Fruit fly (Drosophila melanogaster) whole organism, embryonic: ENCODE results near the gene CG3632.

Experiments used
- Adf1 ChIP-seq: fragments of 200-800 bp; sonication (Bioruptor generic); IDR thresholded peaks from 2 replicates; pipeline ENCODE4 v1.3.6; 2022; ENCODE audit warnings: missing biosample characterization, missing genetic modification characterization
- Atf-2 ChIP-seq: fragments of 200-800 bp; sonication (Bioruptor generic); optimal IDR thresholded peaks from 2 replicates; lab custom pipeline; 2016; ENCODE audit warnings: missing biosample characterization, missing genetic modification characterization
- Bgb ChIP-seq: fragments of 200-800 bp; sonication (Bioruptor generic); IDR thresholded peaks from 2 replicates; pipeline ENCODE4 v1.3.6; 2022; ENCODE audit warnings: missing biosample characterization, missing genetic modification characterization; ENCODE audit not compliant: partially characterized antibody
- CG11696 ChIP-seq: fragments of 200-800 bp; sonication (Bioruptor generic); IDR thresholded peaks from 2 replicates; pipeline ENCODE4 v1.3.6; 2022; ENCODE audit warnings: missing biosample characterization, missing genetic modification characterization
- CG12104 ChIP-seq: fragments of 200-800 bp; sonication (Bioruptor generic); optimal IDR thresholded peaks from 3 replicates; lab custom pipeline; 2016; ENCODE audit warnings: missing biosample characterization, missing genetic modification characterization
- CG12659 ChIP-seq: fragments of 200-800 bp; sonication (Bioruptor generic); optimal IDR thresholded peaks from 3 replicates; lab custom pipeline; 2017; ENCODE audit warnings: mild to moderate bottlenecking, missing biosample characterization, missing genetic modification reagents, missing genetic modification characterization
- CG13894 ChIP-seq: fragments of 200-800 bp; sonication (Bioruptor generic); optimal IDR thresholded peaks from 3 replicates; lab custom pipeline; 2018; ENCODE audit warnings: missing biosample characterization, mild to moderate bottlenecking, missing genetic modification characterization, moderate library complexity
- CG14441 ChIP-seq: fragments of 200-800 bp; sonication (Bioruptor generic); IDR thresholded peaks from 2 replicates; pipeline ENCODE4 v1.3.6; 2022; ENCODE audit warnings: missing biosample characterization, missing genetic modification characterization
- CG17802 ChIP-seq: fragments of 200-800 bp; sonication (Bioruptor generic); optimal IDR thresholded peaks from 2 replicates; lab custom pipeline; 2018; ENCODE audit warnings: missing biosample characterization, mild to moderate bottlenecking, missing genetic modification characterization, moderate library complexity
- CG30403 ChIP-seq: fragments of 200-800 bp; sonication (Bioruptor generic); optimal IDR thresholded peaks from 3 replicates; lab custom pipeline; 2016; ENCODE audit warnings: missing biosample characterization, missing genetic modification characterization
- CG33213 ChIP-seq: fragments of 200-800 bp; sonication (Bioruptor generic); optimal IDR thresholded peaks from 3 replicates; lab custom pipeline; 2016; ENCODE audit warnings: missing biosample characterization, missing genetic modification characterization
- CG5245 ChIP-seq: fragments of 200-800 bp; sonication (Bioruptor generic); optimal IDR thresholded peaks from 3 replicates; lab custom pipeline; 2016; ENCODE audit warnings: missing biosample characterization, missing genetic modification characterization
- CG6689 ChIP-seq: fragments of 200-800 bp; sonication (Bioruptor generic); IDR thresholded peaks from 2 replicates; pipeline ENCODE4 v1.3.6; 2022; ENCODE audit warnings: missing biosample characterization, missing genetic modification characterization
- CG6854 ChIP-seq: fragments of 200-800 bp; sonication (Bioruptor generic); optimal IDR thresholded peaks from 3 replicates; lab custom pipeline; 2017; ENCODE audit warnings: missing biosample characterization, mild to moderate bottlenecking, missing genetic modification characterization
- CG7745 ChIP-seq: fragments of 200-800 bp; sonication (Bioruptor generic); optimal IDR thresholded peaks from 2 replicates; lab custom pipeline; 2018; ENCODE audit warnings: missing biosample characterization, mild to moderate bottlenecking, missing genetic modification characterization, moderate library complexity
- CG7786 ChIP-seq: fragments of 200-800 bp; sonication (Bioruptor generic); optimal IDR thresholded peaks from 2 replicates; lab custom pipeline; 2016; ENCODE audit warnings: missing biosample characterization, missing genetic modification characterization
- CG8924 ChIP-seq: fragments of 200-800 bp; optimal IDR thresholded peaks from 3 replicates; lab custom pipeline; 2019; ENCODE audit warnings: missing biosample characterization, mild to moderate bottlenecking, missing genetic modification characterization, moderate library complexity
- CG9797 ChIP-seq: fragments of 200-800 bp; sonication (Bioruptor generic); optimal IDR thresholded peaks from 3 replicates; lab custom pipeline; 2018; ENCODE audit warnings: missing biosample characterization, mild to moderate bottlenecking, missing genetic modification characterization
- Doc3 ChIP-seq: fragments of 200-800 bp; sonication (Bioruptor generic); IDR thresholded peaks from 3 replicates; pipeline ENCODE4 v1.3.6; 2022; ENCODE audit warnings: missing biosample characterization, missing genetic modification characterization; ENCODE audit not compliant: partially characterized antibody
- GATAe ChIP-seq: fragments of 200-800 bp; sonication (Bioruptor generic); conservative IDR thresholded peaks from 2 replicates; pipeline ENCODE4 v1.3.6; 2022; ENCODE audit warnings: missing biosample characterization, missing genetic modification characterization
- HLH4C ChIP-seq: fragments of 200-800 bp; sonication (Bioruptor generic); IDR thresholded peaks from 3 replicates; pipeline ENCODE4 v1.3.6; 2022; ENCODE audit warnings: missing biosample characterization, missing genetic modification characterization; ENCODE audit not compliant: partially characterized antibody
- Hey ChIP-seq: fragments of 200-800 bp; sonication (Bioruptor generic); optimal IDR thresholded peaks from 3 replicates; lab custom pipeline; 2018; ENCODE audit warnings: missing biosample characterization, mild to moderate bottlenecking, missing genetic modification characterization
- Mad ChIP-seq: fragments of 200-800 bp; sonication (Bioruptor generic); optimal IDR thresholded peaks from 2 replicates; lab custom pipeline; 2016; ENCODE audit warnings: missing biosample characterization, missing genetic modification characterization
- Nf-YC ChIP-seq: fragments of 200-800 bp; optimal IDR thresholded peaks from 3 replicates; lab custom pipeline; 2019; ENCODE audit warnings: missing biosample characterization, mild to moderate bottlenecking, missing genetic modification characterization, moderate library complexity
- Oaz ChIP-seq: fragments of 200-800 bp; sonication (Bioruptor generic); IDR thresholded peaks from 2 replicates; pipeline ENCODE4 v1.3.6; 2022; ENCODE audit warnings: missing biosample characterization, missing genetic modification characterization
- Ptx1 ChIP-seq: fragments of 200-800 bp; sonication (Bioruptor generic); IDR thresholded peaks from 2 replicates; pipeline ENCODE4 v1.3.6; 2022; ENCODE audit warnings: missing biosample characterization, missing genetic modification characterization
- Ravus ChIP-seq: fragments of 200-800 bp; sonication (Bioruptor generic); IDR thresholded peaks from 2 replicates; pipeline ENCODE4 v1.3.6; 2022; ENCODE audit warnings: missing biosample characterization, missing genetic modification characterization
- Ssrp ChIP-seq: fragments of 200-800 bp; sonication (Bioruptor generic); optimal IDR thresholded peaks from 2 replicates; lab custom pipeline; 2018; ENCODE audit warnings: missing biosample characterization, mild to moderate bottlenecking, missing genetic modification characterization, moderate library complexity
- TFAM ChIP-seq: fragments of 200-800 bp; sonication (Bioruptor generic); optimal IDR thresholded peaks from 2 replicates; lab custom pipeline; 2017; ENCODE audit warnings: missing biosample characterization, missing genetic modification characterization, inconsistent platforms
- Taf1 ChIP-seq: fragments of 200-800 bp; sonication (Bioruptor generic); IDR thresholded peaks from 2 replicates; pipeline ENCODE4 v1.3.6; 2022; ENCODE audit warnings: missing biosample characterization, missing genetic modification characterization
- amos ChIP-seq: fragments of 200-800 bp; sonication (Bioruptor generic); IDR thresholded peaks from 2 replicates; pipeline ENCODE4 v1.3.6; 2022; ENCODE audit warnings: missing biosample characterization, missing genetic modification characterization; ENCODE audit not compliant: partially characterized antibody
- ase ChIP-seq: fragments of 200-800 bp; sonication (Bioruptor generic); IDR thresholded peaks from 3 replicates; pipeline ENCODE4 v1.3.6; 2022; ENCODE audit warnings: missing biosample characterization, missing genetic modification characterization
- az2 ChIP-seq: fragments of 200-800 bp; sonication (Bioruptor generic); optimal IDR thresholded peaks from 3 replicates; lab custom pipeline; 2016; ENCODE audit warnings: missing biosample characterization, missing genetic modification characterization
- bowl ChIP-seq: fragments of 200-800 bp; sonication (Bioruptor generic); IDR thresholded peaks from 2 replicates; pipeline ENCODE4 v1.3.6; 2022; ENCODE audit warnings: missing biosample characterization, missing genetic modification characterization
- bsh ChIP-seq, 2 experiments: fragments of 200-800 bp; sonication (Bioruptor generic); optimal IDR thresholded peaks; 2 replicates each; lab custom pipeline; 2017 to 2018; ENCODE audit warnings: mild to moderate bottlenecking in 2 of 2, missing biosample characterization in 2 of 2, missing genetic modification characterization in 2 of 2, moderate library complexity in 1 of 2
- chif ChIP-seq, 2 experiments: fragments of 200-800 bp; sonication (Bioruptor generic); optimal IDR thresholded peaks; 3 replicates each; lab custom pipeline; 2016; ENCODE audit warnings: missing biosample characterization in 2 of 2, missing genetic modification characterization in 2 of 2
- da ChIP-seq: fragments of 200-800 bp; sonication (Bioruptor generic); optimal IDR thresholded peaks from 2 replicates; lab custom pipeline; 2016; ENCODE audit warnings: missing biosample characterization, missing genetic modification characterization
- danr ChIP-seq: fragments of 200-800 bp; sonication (Bioruptor generic); IDR thresholded peaks from 2 replicates; pipeline ENCODE4 v1.3.6; 2022; ENCODE audit warnings: missing biosample characterization, missing genetic modification characterization
- dimm ChIP-seq: fragments of 200-800 bp; sonication (Bioruptor generic); IDR thresholded peaks from 2 replicates; pipeline ENCODE4 v1.3.6; 2022; ENCODE audit warnings: missing biosample characterization, missing genetic modification characterization
- disco-r ChIP-seq: fragments of 200-800 bp; sonication (Bioruptor generic); optimal IDR thresholded peaks from 2 replicates; lab custom pipeline; 2016; ENCODE audit warnings: missing biosample characterization, missing genetic modification characterization
- dmrt11E ChIP-seq: fragments of 200-800 bp; sonication (Bioruptor generic); optimal IDR thresholded peaks from 3 replicates; lab custom pipeline; 2018; ENCODE audit warnings: missing biosample characterization, mild to moderate bottlenecking, missing genetic modification characterization, moderate library complexity
- dysf ChIP-seq: fragments of 200-800 bp; sonication (Bioruptor generic); IDR thresholded peaks from 3 replicates; pipeline ENCODE4 v1.3.6; 2022; ENCODE audit warnings: missing biosample characterization, missing genetic modification characterization
- gce ChIP-seq: fragments of 200-800 bp; sonication (Bioruptor generic); IDR thresholded peaks from 3 replicates; pipeline ENCODE4 v1.3.6; 2022; ENCODE audit warnings: missing biosample characterization, missing genetic modification characterization
- nerfin-2 ChIP-seq: fragments of 200-800 bp; sonication (Bioruptor generic); IDR thresholded peaks from 2 replicates; pipeline ENCODE4 v1.3.6; 2022; ENCODE audit warnings: missing biosample characterization, missing genetic modification characterization; ENCODE audit not compliant: partially characterized antibody
- p53 ChIP-seq: fragments of 200-800 bp; sonication (Bioruptor generic); optimal IDR thresholded peaks from 2 replicates; lab custom pipeline; 2016; ENCODE audit warnings: missing biosample characterization, missing genetic modification characterization
- pros ChIP-seq: fragments of 200-800 bp; sonication (Bioruptor generic); optimal IDR thresholded peaks from 3 replicates; lab custom pipeline; 2019; ENCODE audit warnings: missing biosample characterization, mild to moderate bottlenecking, missing genetic modification characterization, moderate library complexity
- sens-2 ChIP-seq: fragments of 200-800 bp; sonication (Bioruptor generic); IDR thresholded peaks from 2 replicates; pipeline ENCODE4 v1.3.6; 2022; ENCODE audit warnings: missing biosample characterization, missing genetic modification characterization
- sima ChIP-seq: fragments of 200-800 bp; sonication (Bioruptor generic); optimal IDR thresholded peaks from 2 replicates; lab custom pipeline; 2016; ENCODE audit warnings: missing biosample characterization, missing genetic modification characterization
- unpg ChIP-seq: fragments of 200-800 bp; sonication (Bioruptor generic); optimal IDR thresholded peaks from 3 replicates; lab custom pipeline; 2018; ENCODE audit warnings: missing biosample characterization, mild to moderate bottlenecking, missing genetic modification characterization, moderate library complexity
- yki ChIP-seq: fragments of >200 bp; optimal IDR thresholded peaks from 3 replicates; lab custom pipeline; 2018

The CG3632 gene

dm6 chrX:16279340-16279941 lies 17.0 kb upstream of the CG3632 start (continued):
- TF ChIP-seq da (GFP tag; lab: Kevin White, UChicago) (peak; percentile 39), CG33213 (GFP tag; lab: Kevin White, UChicago) (peak; percentile 70), CG7786 (peak; percentile 71), HLH4C (GFP tag; lab: Robert Waterston, UW) (0 out of 3 replicates have a peak, but pooled peaks have one; percentile 19), Doc3 (GFP tag; lab: Robert Waterston, UW) (no peak), Ptx1 (GFP tag; lab: Robert Waterston, UW) (peak; percentile 95), CG13894 (tag; lab: Kevin White, UChicago) (peak; percentile 72), bowl (GFP tag; lab: Robert Waterston, UW) (0 out of 2 replicates have a peak, but pooled peaks have one; percentile 51), az2 (GFP tag; lab: Kevin White, UChicago) (peak; percentile 78), CG8924 (tag; lab: Kevin White, UChicago) (peak; percentile 54), Oaz (GFP tag; lab: Robert Waterston, UW) (peak; percentile 29; the same call in 1 of the 2 replicates), sima (GFP tag; lab: Kevin White, UChicago) (no peak), CG14441 (GFP tag; lab: Robert Waterston, UW) (peak; percentile 93), yki (lab: Kevin White, UChicago) (no peak), dysf (GFP tag; lab: Robert Waterston, UW) (peak; percentile 93), CG11696 (GFP tag; lab: Robert Waterston, UW) (peak; percentile 79), dimm (GFP tag; lab: Robert Waterston, UW) (no peak), CG6689 (GFP tag; lab: Robert Waterston, UW) (peak; percentile 89), disco-r (peak; percentile 66), CG7745 (tag; lab: Kevin White, UChicago) (no peak), pros (peak; percentile 19), Ssrp (tag; lab: Kevin White, UChicago) (peak; percentile 75), Adf1 (GFP tag; lab: Robert Waterston, UW) (peak; percentile 31; the same call in 1 of the 2 replicates), nerfin-2 (GFP tag; lab: Robert Waterston, UW) (no peak), CG17802 (tag; lab: Kevin White, UChicago) (peak; percentile 53), amos (GFP tag; lab: Robert Waterston, UW) (peak; percentile 54), sens-2 (GFP tag; lab: Robert Waterston, UW) (peak; percentile 63; the same call in 1 of the 2 replicates), gce (GFP tag; lab: Robert Waterston, UW) (peak; percentile 84), unpg (GFP tag; lab: Kevin White, UChicago) (peak; percentile 68), CG12659 (peak; percentile 55), CG6854 (GFP tag; lab: Kevin White, UChicago) (peak; percentile 32), p53 (GFP tag; lab: Kevin White, UChicago) (peak; percentile 77), bsh (GFP tag; optimal IDR thresholded peaks at IDR 0.05; lab: Kevin White, UChicago) (peak; percentile 50 to 76), TFAM (GFP tag; lab: Kevin White, UChicago) (no peak), dmrt11E (tag; lab: Kevin White, UChicago) (peak; percentile 61), Taf1 (GFP tag; lab: Robert Waterston, UW) (peak; percentile 90), chif (GFP tag; optimal IDR thresholded peaks at IDR 0.05; lab: Kevin White, UChicago) (peak; percentile 71 to 78), Mad (GFP tag; lab: Kevin White, UChicago) (peak; percentile 45), CG9797 (no peak), GATAe (no peak), Bgb (GFP tag; lab: Robert Waterston, UW) (peak; percentile 72), CG5245 (GFP tag; lab: Kevin White, UChicago) (peak; percentile 76), CG12104 (GFP tag; lab: Kevin White, UChicago) (peak; percentile 44), Ravus (GFP tag; lab: Robert Waterston, UW) (peak; percentile 66), CG30403 (GFP tag; lab: Kevin White, UChicago) (peak; percentile 74), Atf-2 (GFP tag; lab: Kevin White, UChicago) (peak; percentile 75), ase (GFP tag; lab: Robert Waterston, UW) (peak; percentile 87), Hey (tag; lab: Kevin White, UChicago) (no peak), Nf-YC (tag; lab: Kevin White, UChicago) (peak; percentile 25), danr (GFP tag; lab: Robert Waterston, UW) (peak; percentile 84)
